Worm (Caenorhabditis elegans): Measurements from ENCODE around the gene H04D03.6.
"Not testable (repeated sequence)": the region's sequence is repeated elsewhere in the genome, so short reads cannot be mapped to it uniquely, and the experiment has no call there.

The H04D03.6 gene

DNA sequence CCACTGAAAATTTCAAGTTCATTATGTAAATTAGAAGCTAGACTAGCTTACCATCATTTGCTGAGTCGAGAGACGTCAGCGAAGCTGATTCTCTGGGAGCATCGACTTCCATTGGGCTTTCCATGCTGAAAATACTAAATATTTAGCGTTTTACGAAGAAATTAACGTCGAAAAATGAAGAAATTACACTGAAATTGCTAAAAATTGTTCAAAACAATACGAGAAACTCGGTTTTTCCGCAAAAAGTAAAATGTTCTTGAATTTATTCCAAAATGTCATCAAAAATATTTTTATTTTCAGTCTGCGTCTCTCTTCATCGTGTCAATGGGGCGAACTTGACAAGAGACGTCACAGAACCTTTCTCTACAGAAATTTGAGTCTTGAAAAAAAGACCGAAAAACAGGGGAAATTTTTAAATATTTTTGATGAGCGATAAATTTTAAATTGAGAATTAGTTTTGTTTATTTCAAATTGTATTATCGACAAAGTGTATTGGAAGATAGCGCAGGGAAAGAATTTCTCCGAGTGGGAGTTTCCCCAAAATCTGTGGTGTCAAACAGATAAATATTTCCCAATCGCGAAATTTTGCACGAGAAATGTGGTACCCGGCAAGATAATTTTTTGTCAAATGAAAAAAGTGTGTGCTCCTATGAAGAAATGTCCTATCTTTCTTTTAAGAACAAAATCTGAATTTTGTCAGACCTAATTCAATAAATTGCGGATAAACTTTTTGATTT, 21.9 kb upstream of the H04D03.6 start, which contains the start of gene ecps-1 (continued):
- peak; percentile 67 for TF ChIP-seq nfya-1 (tag; optimal IDR thresholded peaks at IDR 0.05)
- TF ChIP-seq ceh-34 (tag; optimal IDR thresholded peaks at IDR 0.05), result peak; percentile 79
- TF ChIP-seq ceh-6 (GFP tag; optimal IDR thresholded peaks at IDR 0.05), result no peak
- no peak for TF ChIP-seq ceh-9 (tag; optimal IDR thresholded peaks at IDR 0.05)
- TF ChIP-seq sox-4 (tag; optimal IDR thresholded peaks at IDR 0.05), result no peak
- TF ChIP-seq pros-1 (tag; optimal IDR thresholded peaks at IDR 0.05), result no peak
- TF ChIP-seq T23F11.4 (GFP tag; optimal IDR thresholded peaks at IDR 0.05), result no peak
- TF ChIP-seq zip-5 (tag; optimal IDR thresholded peaks at IDR 0.05), result peak; percentile 89
- peak; percentile 47 for TF ChIP-seq pax-1 (tag; optimal IDR thresholded peaks at IDR 0.05)
- TF ChIP-seq fkh-6 (tag; optimal IDR thresholded peaks at IDR 0.05), result peak; percentile 39
- peak; percentile 70 for TF ChIP-seq pqm-1 (tag; optimal IDR thresholded peaks at IDR 0.05)
- TF ChIP-seq dve-1 (tag; optimal IDR thresholded peaks at IDR 0.05), result peak; percentile 23
- TF ChIP-seq K02D7.2 (tag; optimal IDR thresholded peaks at IDR 0.05), result no peak
- no peak for TF ChIP-seq K09A11.1 (tag; optimal IDR thresholded peaks at IDR 0.05; ENCODE audit: insufficient read depth)
- peak; percentile 45 for TF ChIP-seq ahr-1 (tag; optimal IDR thresholded peaks at IDR 0.05)
- peak; percentile 93 for TF ChIP-seq ref-2 (tag; optimal IDR thresholded peaks at IDR 0.05)
- TF ChIP-seq ceh-45 (GFP tag; IDR thresholded peaks at IDR 0.05), result 0 out of 2 replicates have a peak, but pooled peaks have one; percentile 32

- TF ChIP-seq tbx-2 (tag; optimal IDR thresholded peaks at IDR 0.05) (no peak), F13H6.1 (tag; optimal IDR thresholded peaks at IDR 0.05) (no peak), K09A11.1 (tag; optimal IDR thresholded peaks at IDR 0.05; ENCODE audit: insufficient read depth) (no peak)
These were observed 12.3 kb upstream of the H04D03.6 start, which contains the start of gene H04D03.4 for ce11 chrIII:10451012-10451411. H04D03.4 (minus strand) TSS chrIII:10451112.

DNA sequence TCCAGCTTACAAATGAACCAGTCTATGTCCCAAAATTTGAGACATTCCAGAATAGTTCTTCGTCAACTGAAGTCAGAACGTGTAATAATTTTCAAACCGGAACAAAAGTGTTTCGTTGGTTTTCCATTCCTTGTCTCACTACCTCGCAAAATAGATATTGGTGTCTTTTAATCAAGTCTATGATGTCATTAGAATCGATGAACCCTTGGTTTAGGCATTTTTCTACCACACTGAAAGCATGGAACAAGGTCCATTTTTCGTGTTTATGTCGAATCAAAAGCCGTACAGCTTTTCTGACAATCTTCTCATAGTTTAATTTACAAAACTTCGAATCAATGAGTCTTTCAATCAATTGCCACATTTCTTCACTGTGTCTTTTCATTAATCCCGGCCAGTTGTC, 8.1 kb upstream of the H04D03.6 start, which contains the start of gene H04D03.7:
TSS of gene H04D03.7 (minus strand) at position 101 of the 400 bp plus-strand sequence.
- TF ChIP-seq elt-2 (tag; optimal IDR thresholded peaks at IDR 0.05), result no peak
- no peak for TF ChIP-seq sox-2 (GFP tag; IDR thresholded peaks at IDR 0.05)
- TF ChIP-seq ceh-2 (tag; optimal IDR thresholded peaks at IDR 0.05), result no peak
- TF ChIP-seq dve-1 (tag; optimal IDR thresholded peaks at IDR 0.05), result no peak
- TF ChIP-seq mec-3 (tag; optimal IDR thresholded peaks at IDR 0.05; ENCODE audit: borderline replicate concordance), result no peak
- no peak for TF ChIP-seq ceh-48 (tag; optimal IDR thresholded peaks at IDR 0.05)
- TF ChIP-seq unc-42 (tag; optimal IDR thresholded peaks at IDR 0.05), result no peak
- no peak for TF ChIP-seq hlh-15 (tag; optimal IDR thresholded peaks at IDR 0.05)

DNA sequence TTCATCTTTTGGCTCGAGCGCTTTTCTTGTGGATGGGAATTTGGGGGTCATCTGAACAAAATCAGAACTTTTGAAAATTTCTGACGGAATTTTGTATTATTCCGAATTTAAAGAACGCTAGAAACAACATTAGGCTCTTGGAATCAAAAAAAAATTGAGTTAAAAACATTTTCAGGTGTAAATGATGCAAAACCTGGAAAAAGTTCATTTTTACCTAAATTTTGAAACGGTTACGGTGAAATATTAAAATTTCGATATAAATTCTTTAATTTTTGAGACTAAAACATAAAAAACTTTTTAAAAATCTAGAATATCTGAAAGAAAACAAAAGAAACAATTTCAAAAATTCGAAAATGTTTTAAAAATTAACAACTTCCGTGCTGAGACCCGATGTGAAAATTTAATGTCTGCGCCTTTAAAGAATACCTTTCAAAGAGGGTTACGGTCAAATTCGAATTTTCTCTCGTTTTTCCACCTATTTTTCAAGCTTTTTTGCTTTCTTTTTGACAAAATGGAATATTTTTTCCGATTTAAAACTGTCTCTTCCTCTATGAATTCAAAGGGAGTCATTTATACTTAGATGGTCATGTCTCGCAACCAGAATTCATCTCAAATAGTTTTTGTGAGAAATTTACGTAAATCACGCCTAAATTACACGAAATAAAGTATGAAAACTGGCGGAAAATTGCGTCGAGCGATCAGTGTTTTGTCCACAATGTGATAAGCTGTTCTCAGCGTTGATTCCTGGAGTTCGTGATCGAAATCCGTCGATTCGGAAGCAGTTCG, 3.9 kb upstream of the H04D03.6 start, which contains the start of the genes H04D03.2 and ecps-2:
TSS of gene H04D03.2 (minus strand) at position 51 of the 786 bp plus-strand sequence.
TSS of gene ecps-2 (plus strand) at position 736 of the 786 bp plus-strand sequence.
- TF ChIP-seq ceh-14 (tag; optimal IDR thresholded peaks at IDR 0.05) (no peak), unc-86 (tag; optimal IDR thresholded peaks at IDR 0.05) (no peak), pha-2 (tag; optimal IDR thresholded peaks at IDR 0.05) (no peak)

DNA sequence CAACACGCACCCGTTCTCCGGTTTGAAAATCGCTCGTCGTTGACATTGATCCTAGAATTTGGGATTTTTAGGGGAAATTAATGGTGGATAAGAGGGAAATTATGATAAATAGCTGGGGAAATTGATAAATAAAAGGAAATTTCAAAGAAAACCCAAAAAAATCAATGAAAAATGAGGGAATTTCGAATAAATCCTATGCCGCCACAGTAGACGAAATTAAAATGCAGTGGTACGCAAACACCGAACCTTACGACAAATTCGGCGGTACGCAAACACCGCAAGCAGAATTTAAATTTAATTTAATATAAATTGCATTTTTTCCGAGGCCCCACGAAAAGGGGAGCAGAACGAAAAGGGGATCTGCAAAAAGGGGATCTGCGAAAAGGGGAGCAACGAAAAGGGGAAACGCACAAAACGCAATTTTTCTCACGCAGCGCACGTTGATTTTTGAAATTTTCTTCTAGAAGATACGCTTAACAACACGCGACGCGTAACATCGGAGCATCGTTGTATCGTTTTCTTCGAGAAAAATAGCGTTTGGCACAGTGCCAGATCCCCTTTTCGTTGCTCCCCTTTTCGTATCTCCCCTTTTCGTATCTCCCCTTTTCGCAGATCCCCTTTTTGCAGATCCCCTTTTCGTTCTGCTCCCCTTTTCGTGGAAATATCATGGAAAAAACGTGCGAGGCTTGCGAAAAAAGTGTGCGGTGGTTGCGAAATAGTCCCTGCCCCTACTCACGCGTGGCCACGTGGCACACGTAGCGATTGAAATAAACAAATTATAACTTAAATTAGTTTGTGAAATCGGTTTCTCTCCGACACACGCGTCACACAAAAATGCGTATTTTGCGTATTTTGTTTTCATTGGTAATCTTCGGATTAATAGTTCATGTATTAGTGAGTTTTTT, 2.5 kb downstream of the H04D03.6 start, which contains the start of the genes smrd-1 and enu-3.1:
TSS of gene smrd-1 (minus strand) at position 51 of the 905 bp plus-strand sequence.
TSS of gene enu-3.1 (plus strand) at position 339 of the 905 bp plus-strand sequence.
- TF ChIP-seq ceh-14 (tag; optimal IDR thresholded peaks at IDR 0.05), result peak; percentile 97
- peak; percentile 40 for TF ChIP-seq C08G9.2 (tag; optimal IDR thresholded peaks at IDR 0.05)
- peak; percentile 48 for TF ChIP-seq pqm-1 (tag; optimal IDR thresholded peaks at IDR 0.05)
- TF ChIP-seq ceh-18 (tag; optimal IDR thresholded peaks at IDR 0.05), result peak; percentile 40
- TF ChIP-seq fax-1 (tag; optimal IDR thresholded peaks at IDR 0.05), result peak; percentile 31
- TF ChIP-seq F13H6.1 (tag; optimal IDR thresholded peaks at IDR 0.05), result peak; percentile 49
- peak; percentile 36 for TF ChIP-seq ref-2 (tag; optimal IDR thresholded peaks at IDR 0.05)
- peak; percentile 23 for TF ChIP-seq unc-86 (tag; optimal IDR thresholded peaks at IDR 0.05)
- TF ChIP-seq lim-6 (tag; optimal IDR thresholded peaks at IDR 0.05), result peak; percentile 83
- peak; percentile 99 for TF ChIP-seq unc-42 (tag; optimal IDR thresholded peaks at IDR 0.05)
- peak; percentile 14 for TF ChIP-seq elt-2 (tag; optimal IDR thresholded peaks at IDR 0.05)
- TF ChIP-seq nfya-1 (tag; optimal IDR thresholded peaks at IDR 0.05), result peak; percentile 4
- peak; percentile 87 for TF ChIP-seq ceh-31 (tag; optimal IDR thresholded peaks at IDR 0.05)
- TF ChIP-seq ceh-34 (tag; optimal IDR thresholded peaks at IDR 0.05), result peak; percentile 50
- TF ChIP-seq tbx-2 (tag; optimal IDR thresholded peaks at IDR 0.05), result peak; percentile 58
- 0 out of 2 replicates have a peak, but pooled peaks have one; percentile 15 for TF ChIP-seq unc-3 (GFP tag; conservative IDR thresholded peaks at IDR 0.05)
- not testable (repeated sequence) for TF ChIP-seq unc-3 (tag; optimal IDR thresholded peaks at IDR 0.05)

All from whole organism, late embryonic.